Fruit fly (Drosophila melanogaster): ENCODE measurements around the gene CG34041.

DNA sequence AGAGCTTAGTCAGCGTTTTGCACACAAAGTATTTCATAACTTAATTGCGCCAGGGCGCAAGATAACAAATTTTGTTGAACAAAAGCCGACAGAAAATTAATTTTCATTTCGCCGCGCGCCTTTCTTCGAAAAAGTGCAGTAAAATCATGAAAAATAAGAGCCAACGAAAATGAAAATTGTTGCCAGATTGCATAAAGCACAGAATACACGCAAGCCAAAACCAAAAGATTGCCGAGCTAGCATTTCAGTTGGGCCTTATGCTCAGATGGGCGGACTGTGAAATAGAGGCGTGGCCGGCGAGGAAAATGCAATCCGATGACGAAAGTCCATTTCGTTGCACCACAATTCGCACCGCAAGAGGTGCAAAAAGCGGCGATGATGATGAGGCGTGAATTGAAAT, 37.1 kb upstream of the CG34041 start:
- no peak for TF ChIP-seq CG7101 (tag; optimal IDR thresholded peaks at IDR 0.05)
- TF ChIP-seq cnc (optimal IDR thresholded peaks at IDR 0.05) = no peak
- no peak for TF ChIP-seq CG5204 (GFP tag; optimal IDR thresholded peaks at IDR 0.05)
- TF ChIP-seq CG14711 (tag; optimal IDR thresholded peaks at IDR 0.05) = no peak
- no peak for TF ChIP-seq pad (GFP tag; optimal IDR thresholded peaks at IDR 0.05)

Data from whole organism, adult.